Worm (Caenorhabditis elegans) whole organism, L2 larva: ENCODE measurements around the gene hrpf-2.

Experiments
- C34F6.9 ChIP-seq: fragments of 150-350 bp; optimal IDR thresholded peaks from 2 replicates; lab custom pipeline; 2014; ENCODE audit warnings: missing biosample characterization, missing genetic modification characterization
- F13H6.1 ChIP-seq: sonication (generic microtip); optimal IDR thresholded peaks from 2 replicates; lab custom pipeline; 2016; ENCODE audit warnings: missing genetic modification characterization, missing compliant biosample characterization
- R02D3.7 ChIP-seq: fragments of 150-350 bp; optimal IDR thresholded peaks from 2 replicates; lab custom pipeline; 2014; ENCODE audit warnings: missing biosample characterization, missing genetic modification characterization
- Y55F3AM.14 ChIP-seq: fragments of 200-800 bp; sonication (Bioruptor generic); optimal IDR thresholded peaks from 2 replicates; lab custom pipeline; 2018; ENCODE audit warnings: mild to moderate bottlenecking, missing genetic modification characterization, missing compliant biosample characterization
- ZK546.5 ChIP-seq: sonication (generic microtip); optimal IDR thresholded peaks from 2 replicates; lab custom pipeline; 2017; ENCODE audit warnings: missing biosample characterization, missing genetic modification characterization
- alr-1 ChIP-seq: fragments of 150-350 bp; optimal IDR thresholded peaks from 2 replicates; lab custom pipeline; 2014; ENCODE audit warnings: missing biosample characterization, missing genetic modification characterization
- blmp-1 ChIP-seq: sonication (generic microtip); optimal IDR thresholded peaks from 2 replicates; lab custom pipeline; 2017; ENCODE audit warnings: missing genetic modification characterization, mild to moderate bottlenecking, missing compliant biosample characterization, antibody characterized with exemption, moderate library complexity; ENCODE audit not compliant: insufficient read depth
- ceh-16 ChIP-seq: fragments of 150-350 bp; optimal IDR thresholded peaks from 2 replicates; lab custom pipeline; 2014; ENCODE audit warnings: missing biosample characterization, missing genetic modification characterization
- crh-2 ChIP-seq: sonication (generic microtip); optimal IDR thresholded peaks from 2 replicates; lab custom pipeline; 2017; ENCODE audit warnings: missing biosample characterization, missing genetic modification characterization
- dmd-4 ChIP-seq: sonication (generic microtip); optimal IDR thresholded peaks from 2 replicates; lab custom pipeline; 2017; ENCODE audit warnings: missing biosample characterization, missing genetic modification characterization
- egl-27 ChIP-seq: sonication (generic microtip); optimal IDR thresholded peaks from 3 replicates; lab custom pipeline; 2017; ENCODE audit warnings: missing biosample characterization, missing genetic modification reagents, missing genetic modification characterization
- elt-1 ChIP-seq: fragments of 150-350 bp; optimal IDR thresholded peaks from 2 replicates; lab custom pipeline; 2014; ENCODE audit warnings: missing biosample characterization, missing genetic modification characterization
- fos-1 ChIP-seq: fragments of 150-350 bp; optimal IDR thresholded peaks from 2 replicates; lab custom pipeline; 2014; ENCODE audit warnings: missing biosample characterization, missing genetic modification characterization
- gmeb-1 ChIP-seq: fragments of 150-350 bp; optimal IDR thresholded peaks from 2 replicates; lab custom pipeline; 2014; ENCODE audit warnings: missing biosample characterization, missing genetic modification characterization
- lin-11 ChIP-seq: fragments of 150-350 bp; sonication (generic microtip); optimal IDR thresholded peaks from 2 replicates; lab custom pipeline; 2014; ENCODE audit warnings: missing biosample characterization, missing genetic modification characterization, inconsistent platforms, mixed read lengths
- lsy-2 ChIP-seq, 2 experiments: fragments of 150-350 bp in 1 of 2; sonication (generic microtip) in 1 of 2; optimal IDR thresholded peaks; 2 replicates each; lab custom pipeline; 2014 to 2017; ENCODE audit warnings: missing biosample characterization in 2 of 2, missing genetic modification characterization in 2 of 2
- mab-5 ChIP-seq: fragments of 150-350 bp; optimal IDR thresholded peaks from 2 replicates; lab custom pipeline; 2014; ENCODE audit warnings: missing biosample characterization, missing genetic modification characterization
- mbf-1 ChIP-seq: sonication (generic microtip); optimal IDR thresholded peaks from 2 replicates; lab custom pipeline; 2017; ENCODE audit warnings: missing biosample characterization, missing genetic modification characterization
- mdl-1 ChIP-seq, 2 experiments: fragments of 150-350 bp in 1 of 2; sonication (generic microtip) in 1 of 2; optimal IDR thresholded peaks; 2 replicates each; lab custom pipeline; 2017; ENCODE audit warnings: missing biosample characterization in 2 of 2, missing genetic modification characterization in 2 of 2
- nhr-10 ChIP-seq: sonication (generic microtip); optimal IDR thresholded peaks from 2 replicates; lab custom pipeline; 2017; ENCODE audit warnings: missing biosample characterization, missing genetic modification characterization
- nhr-12 ChIP-seq: fragments of 150-350 bp; optimal IDR thresholded peaks from 2 replicates; lab custom pipeline; 2014; ENCODE audit warnings: missing biosample characterization, missing genetic modification characterization
- nhr-129 ChIP-seq: fragments of 150-350 bp; optimal IDR thresholded peaks from 2 replicates; lab custom pipeline; 2014; ENCODE audit warnings: missing biosample characterization, missing genetic modification characterization
- nhr-21 ChIP-seq: fragments of 150-350 bp; optimal IDR thresholded peaks from 2 replicates; lab custom pipeline; 2014; ENCODE audit warnings: missing biosample characterization, missing genetic modification characterization
- nhr-23 ChIP-seq: fragments of 150-350 bp; optimal IDR thresholded peaks from 2 replicates; lab custom pipeline; 2014; ENCODE audit warnings: missing biosample characterization, missing genetic modification reagents, missing genetic modification characterization
- nhr-237 ChIP-seq: fragments of 150-350 bp; optimal IDR thresholded peaks from 2 replicates; lab custom pipeline; 2014; ENCODE audit warnings: missing biosample characterization, missing genetic modification characterization
- nhr-25 ChIP-seq: fragments of 150-350 bp; sonication (generic microtip); optimal IDR thresholded peaks from 3 replicates; lab custom pipeline; 2014; ENCODE audit warnings: missing biosample characterization, missing genetic modification characterization
- nhr-6 ChIP-seq: fragments of 150-350 bp; optimal IDR thresholded peaks from 2 replicates; lab custom pipeline; 2014; ENCODE audit warnings: missing biosample characterization, missing genetic modification characterization
- nhr-77 ChIP-seq: fragments of 150-350 bp; optimal IDR thresholded peaks from 2 replicates; lab custom pipeline; 2014; ENCODE audit warnings: missing biosample characterization, missing genetic modification characterization
- peb-1 ChIP-seq: fragments of 150-350 bp; optimal IDR thresholded peaks from 2 replicates; lab custom pipeline; 2014; ENCODE audit warnings: missing biosample characterization, missing genetic modification characterization
- sem-4 ChIP-seq: fragments of 150-350 bp; optimal IDR thresholded peaks from 2 replicates; lab custom pipeline; 2014; ENCODE audit warnings: missing biosample characterization, missing genetic modification reagents, missing genetic modification characterization
- skn-1 ChIP-seq: sonication (generic microtip); optimal IDR thresholded peaks from 2 replicates; lab custom pipeline; 2017; ENCODE audit warnings: missing biosample characterization, missing genetic modification characterization
- sma-3 ChIP-seq: sonication (generic microtip); optimal IDR thresholded peaks from 2 replicates; lab custom pipeline; 2016; ENCODE audit warnings: missing genetic modification reagents, missing genetic modification characterization, missing compliant biosample characterization
- sma-9 ChIP-seq, 2 experiments: fragments of 150-350 bp in 1 of 2; sonication (generic microtip) in 1 of 2; optimal IDR thresholded peaks; 2 replicates each; lab custom pipeline; 2014 to 2016; ENCODE audit warnings: missing genetic modification characterization in 2 of 2, mild to moderate bottlenecking in 1 of 2, missing biosample characterization in 1 of 2, missing compliant biosample characterization in 1 of 2, missing genetic modification reagents in 1 of 2, moderate library complexity in 1 of 2
- snpc-4 ChIP-seq: fragments of 150-350 bp; optimal IDR thresholded peaks from 2 replicates; lab custom pipeline; 2014; ENCODE audit warnings: missing biosample characterization, missing genetic modification characterization
- unc-39 ChIP-seq: fragments of 150-350 bp; optimal IDR thresholded peaks from 2 replicates; lab custom pipeline; 2014; ENCODE audit warnings: missing biosample characterization, missing genetic modification characterization
- unc-55 ChIP-seq: fragments of 150-350 bp; sonication (generic microtip); optimal IDR thresholded peaks from 3 replicates; lab custom pipeline; 2014; ENCODE audit warnings: missing biosample characterization, missing genetic modification reagents, missing genetic modification characterization
- zag-1 ChIP-seq: fragments of 150-350 bp; optimal IDR thresholded peaks from 2 replicates; lab custom pipeline; 2014; ENCODE audit warnings: missing biosample characterization, missing genetic modification characterization
- ztf-11 ChIP-seq: sonication (generic microtip); optimal IDR thresholded peaks from 2 replicates; lab custom pipeline; 2017; ENCODE audit warnings: missing biosample characterization, missing genetic modification characterization
- ztf-4 ChIP-seq: fragments of 150-350 bp; optimal IDR thresholded peaks from 2 replicates; lab custom pipeline; 2014; ENCODE audit warnings: missing biosample characterization, missing genetic modification characterization

The hrpf-2 gene

DNA sequence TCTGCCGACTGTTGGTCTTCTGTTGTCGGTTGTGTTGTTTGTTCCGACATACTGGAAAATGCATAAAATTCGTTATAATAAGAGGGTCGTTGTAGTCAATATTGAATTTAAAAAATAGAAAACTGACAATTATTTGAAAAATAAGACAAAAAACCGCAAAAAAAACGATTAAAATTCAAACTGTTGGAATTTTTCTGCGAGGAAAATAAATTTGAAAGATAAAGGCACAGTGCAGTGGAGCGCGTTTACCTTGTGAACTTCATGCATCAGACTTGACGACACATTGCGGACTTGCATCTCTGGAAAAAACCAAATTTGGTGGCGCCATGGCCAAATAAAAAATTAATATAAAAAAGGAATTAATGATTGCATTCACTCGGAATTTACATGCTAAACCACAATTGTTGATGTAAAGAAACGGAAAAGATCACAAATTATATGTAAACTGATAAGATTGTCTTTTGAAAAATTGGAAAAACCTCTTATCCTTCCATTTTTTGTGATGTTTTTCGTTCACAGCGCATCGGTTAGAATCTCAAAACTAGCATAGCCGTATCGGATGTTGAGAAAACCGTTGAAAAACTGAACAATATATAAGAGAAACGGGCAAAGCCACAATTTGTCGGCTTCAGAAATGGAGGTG lies at the start of gene hrpf-2, which contains the start of gene bli-6:
TSS of gene hrpf-2 (minus strand) at position 51 of the 643 bp plus-strand sequence.
TSS of gene bli-6 (plus strand) at position 593 of the 643 bp plus-strand sequence.
- TF ChIP-seq dmd-4 (tag; lab: Kevin White, UChicago) (no peak), lin-11 (tag; lab: Kevin White, UChicago) (no peak), sma-9 (GFP tag; optimal IDR thresholded peaks at IDR 0.05; lab: Kevin White, UChicago) (peak; percentile 64), sma-9 (tag; optimal IDR thresholded peaks at IDR 0.05; lab: Kevin White, UChicago) (no peak), snpc-4 (tag; lab: Kevin White, UChicago) (peak; percentile 50), ZK546.5 (tag; lab: Kevin White, UChicago) (peak; percentile 20), sma-3 (peak; percentile 71), mab-5 (tag; lab: Kevin White, UChicago) (peak; percentile 50), egl-27 (tag; lab: Kevin White, UChicago) (no peak), F13H6.1 (tag; lab: Kevin White, UChicago) (peak; percentile 41), crh-2 (tag; lab: Kevin White, UChicago) (peak; percentile 81), lsy-2 (tag; optimal IDR thresholded peaks at IDR 0.05; lab: Kevin White, UChicago) (peak; percentile 76 to 85), R02D3.7 (peak; percentile 54), nhr-6 (tag; lab: Kevin White, UChicago) (peak; percentile 27), unc-55 (GFP tag; lab: Kevin White, UChicago) (peak; percentile 85), nhr-77 (tag; lab: Kevin White, UChicago) (no peak), nhr-23 (tag; lab: Kevin White, UChicago) (no peak), gmeb-1 (tag; lab: Kevin White, UChicago) (peak; percentile 86), mbf-1 (peak; percentile 4), nhr-25 (peak; percentile 66), C34F6.9 (tag; lab: Kevin White, UChicago) (peak; percentile 83), nhr-129 (peak; percentile 72), nhr-21 (peak; percentile 39), elt-1 (no peak), fos-1 (tag; lab: Kevin White, UChicago) (peak; percentile 37), blmp-1 (tag; lab: Kevin White, UChicago) (peak; percentile 13)
- TF ChIP-seq, all 48 proteins: peak for 19

DNA sequence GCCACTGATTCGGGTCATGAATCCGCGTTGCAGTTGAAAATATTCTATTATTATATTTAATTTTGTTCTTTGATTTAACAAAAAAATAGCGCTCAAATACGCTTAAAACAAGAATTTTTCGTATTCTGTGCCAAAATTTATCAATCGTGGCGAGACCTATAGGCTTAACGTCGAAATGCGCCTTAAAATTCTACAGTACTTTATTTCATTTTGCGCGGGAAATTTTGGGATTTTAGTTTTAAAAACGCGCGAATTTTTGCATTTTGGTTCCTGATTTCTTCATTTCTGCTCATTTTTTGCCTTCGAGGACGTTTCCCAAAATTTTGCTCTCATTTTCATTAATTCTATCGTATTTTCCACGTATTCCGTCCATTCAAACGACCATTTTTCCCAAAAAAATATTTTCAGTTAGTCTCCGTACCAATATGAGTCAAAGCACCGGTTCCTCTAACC lies 44.9 kb upstream of the hrpf-2 start, which contains the start of gene puf-11:
TSS of gene puf-11 (plus strand) at position 403 of the 453 bp plus-strand sequence.
- no peak for TF ChIP-seq C34F6.9 (tag; lab: Kevin White, UChicago)
- no peak for TF ChIP-seq nhr-77 (tag; lab: Kevin White, UChicago)
- TF ChIP-seq unc-39 (tag; lab: Kevin White, UChicago) = no peak
- TF ChIP-seq nhr-12 = no peak
- no peak for TF ChIP-seq elt-1
- no peak for TF ChIP-seq nhr-129
- no peak for TF ChIP-seq ztf-4 (tag; lab: Kevin White, UChicago)
- no peak for TF ChIP-seq ztf-11
- TF ChIP-seq ceh-16 (tag; lab: Kevin White, UChicago) = no peak
- no peak for TF ChIP-seq mdl-1 (tag; optimal IDR thresholded peaks at IDR 0.05; lab: Kevin White, UChicago)
- no peak for TF ChIP-seq nhr-10 (tag; lab: Kevin White, UChicago)
- TF ChIP-seq zag-1 (tag; lab: Kevin White, UChicago) = no peak

DNA sequence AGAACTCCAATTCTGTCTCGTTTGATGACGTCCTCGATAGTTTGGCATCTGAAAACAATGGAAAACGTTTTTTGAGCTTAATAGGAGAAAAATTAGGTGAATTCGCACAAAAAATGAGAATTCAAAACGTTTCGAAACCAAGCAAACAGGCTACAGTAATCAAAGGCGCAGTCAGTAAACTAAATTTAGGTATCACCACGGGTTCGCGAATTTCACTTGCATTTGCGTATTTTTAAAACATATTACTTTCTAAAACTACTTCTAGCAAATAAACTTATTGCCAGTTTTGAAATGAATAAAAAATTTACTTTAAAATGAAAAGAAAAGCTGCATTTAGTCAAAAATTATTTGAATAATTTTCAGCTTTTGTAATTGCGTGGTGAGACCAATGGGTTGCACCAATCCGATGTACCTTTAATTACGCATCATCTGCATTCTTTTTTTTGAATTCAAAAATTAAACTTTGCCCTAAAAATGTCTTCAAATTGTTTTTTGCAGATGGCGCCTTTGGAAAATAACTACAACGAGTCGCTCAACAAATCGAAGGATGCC lies 42.8 kb upstream of the hrpf-2 start, which contains the start of the genes Y73B6BL.23 and htp-2:
TSS of gene Y73B6BL.23 (minus strand) at position 51 of the 552 bp plus-strand sequence.
TSS of gene htp-2 (plus strand) at position 492 of the 552 bp plus-strand sequence.
- TF ChIP-seq blmp-1 (tag; lab: Kevin White, UChicago) (no peak), nhr-237 (tag; lab: Kevin White, UChicago) (no peak), C34F6.9 (tag; lab: Kevin White, UChicago) (no peak), zag-1 (tag; lab: Kevin White, UChicago) (no peak), nhr-10 (tag; lab: Kevin White, UChicago) (no peak), Y55F3AM.14 (GFP tag; lab: Kevin White, UChicago) (no peak), nhr-25 (no peak), R02D3.7 (no peak), peb-1 (tag; lab: Kevin White, UChicago) (no peak), alr-1 (tag; lab: Kevin White, UChicago) (no peak), skn-1 (no peak), sem-4 (tag; lab: Kevin White, UChicago) (no peak), fos-1 (tag; lab: Kevin White, UChicago) (no peak), mbf-1 (no peak), unc-55 (GFP tag; lab: Kevin White, UChicago) (no peak), nhr-6 (tag; lab: Kevin White, UChicago) (no peak), F13H6.1 (tag; lab: Kevin White, UChicago) (no peak), lsy-2 (tag; optimal IDR thresholded peaks at IDR 0.05; lab: Kevin White, UChicago) (no peak)
